Worm (Caenorhabditis elegans) whole organism, young adult: Measurements from ENCODE around the gene glrx-3.

Experiments used
- B0019.2 ChIP-seq: fragments of 200-800 bp; sonication (Bioruptor generic); conservative IDR thresholded peaks from 2 replicates; pipeline ENCODE4 v1.3.6; 2022; ENCODE audit warnings: missing genetic modification reagents, missing genetic modification characterization, missing compliant biosample characterization
- C17E4.6 ChIP-seq: fragments of 200-800 bp; sonication (Bioruptor generic); IDR thresholded peaks from 2 replicates; pipeline ENCODE4 v1.3.6; 2022; ENCODE audit warnings: missing genetic modification reagents, missing genetic modification characterization, missing compliant biosample characterization
- F39B2.1 ChIP-seq: fragments of 200-800 bp; sonication (Bioruptor generic); IDR thresholded peaks from 2 replicates; pipeline ENCODE4 v1.3.6; 2022; ENCODE audit warnings: missing genetic modification reagents, missing genetic modification characterization, missing compliant biosample characterization
- F55B11.4 ChIP-seq: sonication (generic microtip); optimal IDR thresholded peaks from 2 replicates; lab custom pipeline; 2016; ENCODE audit warnings: missing compliant biosample characterization, missing genetic modification characterization, borderline replicate concordance; ENCODE audit not compliant: insufficient read depth
- F57A8.1 ChIP-seq: fragments of 200-800 bp; sonication (Bioruptor generic); optimal IDR thresholded peaks from 2 replicates; lab custom pipeline; 2018; ENCODE audit warnings: mild to moderate bottlenecking, missing genetic modification characterization, moderate library complexity, missing compliant biosample characterization
- K12H6.12 ChIP-seq: fragments of 200-800 bp; sonication (Bioruptor generic); optimal IDR thresholded peaks from 2 replicates; lab custom pipeline; 2018; ENCODE audit warnings: mild to moderate bottlenecking, missing genetic modification characterization, missing compliant biosample characterization
- Y53G8AR.9 ChIP-seq: fragments of 200-800 bp; sonication (Bioruptor generic); conservative IDR thresholded peaks from 2 replicates; pipeline ENCODE4 v1.3.6; 2022; ENCODE audit warnings: missing genetic modification reagents, missing genetic modification characterization, missing compliant biosample characterization
- Y67H2A.10 ChIP-seq: fragments of 200-800 bp; sonication (Bioruptor generic); conservative IDR thresholded peaks from 2 replicates; pipeline ENCODE4 v1.3.6; 2022; ENCODE audit warnings: missing genetic modification reagents, missing genetic modification characterization, missing compliant biosample characterization
- akir-1 ChIP-seq: fragments of 200-800 bp; sonication (Bioruptor generic); optimal IDR thresholded peaks from 2 replicates; lab custom pipeline; 2018; ENCODE audit warnings: mild to moderate bottlenecking, missing genetic modification characterization, moderate library complexity, missing compliant biosample characterization
- aptf-2 ChIP-seq: fragments of 200-800 bp; sonication (Bioruptor generic); conservative IDR thresholded peaks from 2 replicates; pipeline ENCODE4 v1.3.6; 2022; ENCODE audit warnings: missing genetic modification reagents, missing genetic modification characterization, missing compliant biosample characterization
- aptf-3 ChIP-seq: fragments of 200-800 bp; sonication (Bioruptor generic); IDR thresholded peaks from 2 replicates; pipeline ENCODE4 v1.3.6; 2022; ENCODE audit warnings: missing genetic modification characterization, missing compliant biosample characterization
- attf-3 ChIP-seq: fragments of 200-800 bp; sonication (Bioruptor generic); conservative IDR thresholded peaks from 2 replicates; pipeline ENCODE4 v1.3.6; 2022; ENCODE audit warnings: missing genetic modification reagents, missing genetic modification characterization, missing compliant biosample characterization
- attf-5 ChIP-seq: fragments of 200-800 bp; sonication (Bioruptor generic); optimal IDR thresholded peaks from 2 replicates; lab custom pipeline; 2018; ENCODE audit warnings: mild to moderate bottlenecking, missing genetic modification characterization, missing compliant biosample characterization
- cebp-1 ChIP-seq, 2 experiments: fragments of 200-800 bp in 1 of 2; sonication (Bioruptor generic) in 1 of 2; sonication (generic microtip) in 1 of 2; IDR thresholded peaks in 1 of 2; optimal IDR thresholded peaks in 1 of 2; 2 replicates each; pipeline versions ENCODE4 v1.3.6 to Lab custom; 2017 to 2022; ENCODE audit warnings: missing compliant biosample characterization in 2 of 2, missing genetic modification characterization in 2 of 2, mild to moderate bottlenecking in 1 of 2, missing genetic modification reagents in 1 of 2, moderate library complexity in 1 of 2
- ceh-100 ChIP-seq: fragments of 200-800 bp; sonication (Bioruptor generic); IDR thresholded peaks from 2 replicates; pipeline ENCODE4 v1.3.6; 2022; ENCODE audit warnings: missing genetic modification reagents, missing genetic modification characterization, missing compliant biosample characterization
- ceh-40 ChIP-seq: fragments of 200-800 bp; sonication (Bioruptor generic); IDR thresholded peaks from 2 replicates; pipeline ENCODE4 v1.3.6; 2022; ENCODE audit warnings: missing genetic modification characterization, missing compliant biosample characterization
- ceh-58 ChIP-seq: fragments of 200-800 bp; sonication (Bioruptor generic); IDR thresholded peaks from 2 replicates; pipeline ENCODE4 v1.3.6; 2022; ENCODE audit warnings: missing genetic modification characterization, missing compliant biosample characterization
- efl-1 ChIP-seq: fragments of 150-350 bp; optimal IDR thresholded peaks from 2 replicates; lab custom pipeline; 2014; ENCODE audit warnings: missing biosample characterization, missing genetic modification reagents, missing genetic modification characterization
- egl-18 ChIP-seq: fragments of 200-800 bp; sonication (Bioruptor generic); IDR thresholded peaks from 2 replicates; pipeline ENCODE4 v1.3.6; 2022; ENCODE audit warnings: missing genetic modification reagents, missing genetic modification characterization, missing compliant biosample characterization
- egl-44 ChIP-seq: fragments of 200-800 bp; sonication (Bioruptor generic); IDR thresholded peaks from 2 replicates; pipeline ENCODE4 v1.3.6; 2022; ENCODE audit warnings: missing genetic modification reagents, missing genetic modification characterization, missing compliant biosample characterization
- egrh-3 ChIP-seq: fragments of 200-800 bp; sonication (Bioruptor generic); IDR thresholded peaks from 2 replicates; pipeline ENCODE4 v1.3.6; 2022; ENCODE audit warnings: missing genetic modification reagents, missing genetic modification characterization, missing compliant biosample characterization
- gei-17 ChIP-seq: fragments of 200-800 bp; sonication (Bioruptor generic); optimal IDR thresholded peaks from 2 replicates; lab custom pipeline; 2018; ENCODE audit warnings: mild to moderate bottlenecking, missing genetic modification characterization, missing compliant biosample characterization
- hlh-12 ChIP-seq: sonication (generic microtip); optimal IDR thresholded peaks from 2 replicates; lab custom pipeline; 2016; ENCODE audit warnings: missing genetic modification characterization, missing compliant biosample characterization
- hmg-1.2 ChIP-seq: fragments of 200-800 bp; sonication (Bioruptor generic); IDR thresholded peaks from 2 replicates; pipeline ENCODE4 v1.3.6; 2022; ENCODE audit warnings: missing genetic modification reagents, missing genetic modification characterization, missing compliant biosample characterization
- hmg-20 ChIP-seq: fragments of 200-800 bp; sonication (Bioruptor generic); IDR thresholded peaks from 2 replicates; pipeline ENCODE4 v1.3.6; 2022; ENCODE audit warnings: missing genetic modification reagents, missing genetic modification characterization, missing compliant biosample characterization
- hrde-1 ChIP-seq: sonication (generic microtip); optimal IDR thresholded peaks from 2 replicates; lab custom pipeline; 2016; ENCODE audit warnings: missing genetic modification characterization, mild to moderate bottlenecking, missing compliant biosample characterization, moderate library complexity, missing genotype, missing genetic modification reagents, borderline replicate concordance
- hsf-1 ChIP-seq: fragments of 200-800 bp; sonication (Bioruptor generic); IDR thresholded peaks from 2 replicates; pipeline ENCODE4 v1.3.6; 2022; ENCODE audit warnings: missing genetic modification reagents, missing genetic modification characterization, missing compliant biosample characterization
- let-526 ChIP-seq: fragments of 200-800 bp; sonication (Bioruptor generic); IDR thresholded peaks from 2 replicates; pipeline ENCODE4 v1.3.6; 2022; ENCODE audit warnings: missing genetic modification reagents, missing genetic modification characterization, missing compliant biosample characterization
- let-607 ChIP-seq, 2 experiments: fragments of 200-800 bp in 1 of 2; sonication (Bioruptor generic) in 1 of 2; sonication (generic microtip) in 1 of 2; optimal IDR thresholded peaks; 2 replicates each; lab custom pipeline; 2016 to 2018; ENCODE audit warnings: mild to moderate bottlenecking in 2 of 2, missing compliant biosample characterization in 2 of 2, missing genetic modification characterization in 2 of 2, moderate library complexity in 2 of 2, missing genotype in 1 of 2
- lir-1 ChIP-seq: fragments of 200-800 bp; sonication (Bioruptor generic); conservative IDR thresholded peaks from 2 replicates; pipeline ENCODE4 v1.3.6; 2022; ENCODE audit warnings: missing genetic modification reagents, missing genetic modification characterization, missing compliant biosample characterization
- madf-3 ChIP-seq: fragments of 200-800 bp; sonication (Bioruptor generic); IDR thresholded peaks from 2 replicates; pipeline ENCODE4 v1.3.6; 2022; ENCODE audit warnings: missing genetic modification reagents, missing genetic modification characterization, missing compliant biosample characterization
- nhr-120 ChIP-seq: fragments of 200-800 bp; sonication (Bioruptor generic); IDR thresholded peaks from 2 replicates; pipeline ENCODE4 v1.3.6; 2022; ENCODE audit warnings: missing genetic modification characterization, missing compliant biosample characterization
- nhr-27 ChIP-seq: fragments of 200-800 bp; sonication (Bioruptor generic); optimal IDR thresholded peaks from 2 replicates; lab custom pipeline; 2018; ENCODE audit warnings: mild to moderate bottlenecking, missing genetic modification characterization, moderate library complexity, missing compliant biosample characterization
- pbrm-1 ChIP-seq: fragments of 200-800 bp; sonication (Bioruptor generic); IDR thresholded peaks from 2 replicates; pipeline ENCODE4 v1.3.6; 2022; ENCODE audit warnings: missing genetic modification reagents, missing genetic modification characterization, missing compliant biosample characterization
- rcor-1 ChIP-seq: fragments of 200-800 bp; sonication (Bioruptor generic); IDR thresholded peaks from 2 replicates; pipeline ENCODE4 v1.3.6; 2022; ENCODE audit warnings: missing genetic modification reagents, missing genetic modification characterization, missing compliant biosample characterization
- repo-1 ChIP-seq: sonication (generic microtip); optimal IDR thresholded peaks from 2 replicates; lab custom pipeline; 2017; ENCODE audit warnings: mild to moderate bottlenecking, missing genetic modification characterization, missing compliant biosample characterization
- rpc-1 ChIP-seq, 2 experiments: fragments of 150-350 bp in 1 of 2; sonication (generic microtip) in 1 of 2; optimal IDR thresholded peaks; 2 replicates each; lab custom pipeline; 2014 to 2018; ENCODE audit warnings: missing biosample characterization in 1 of 2, missing genetic modification characterization in 1 of 2, missing genetic modification reagents in 1 of 2, missing genotype in 1 of 2
- sdz-38 ChIP-seq: sonication (generic microtip); optimal IDR thresholded peaks from 2 replicates; lab custom pipeline; 2016; ENCODE audit warnings: missing genotype, missing genetic modification characterization, missing compliant biosample characterization
- sea-2 ChIP-seq: fragments of 200-800 bp; sonication (Bioruptor generic); IDR thresholded peaks from 2 replicates; pipeline ENCODE4 v1.3.6; 2022; ENCODE audit warnings: missing genetic modification characterization, missing compliant biosample characterization
- snpc-1.1 ChIP-seq: sonication (generic microtip); optimal IDR thresholded peaks from 2 replicates; lab custom pipeline; 2017; ENCODE audit warnings: missing genetic modification characterization, mild to moderate bottlenecking, missing compliant biosample characterization, antibody characterized with exemption, moderate library complexity, missing genotype, missing genetic modification reagents; ENCODE audit not compliant: insufficient read depth
- sptf-2 ChIP-seq: fragments of 200-800 bp; sonication (Bioruptor generic); optimal IDR thresholded peaks from 2 replicates; lab custom pipeline; 2018; ENCODE audit warnings: mild to moderate bottlenecking, missing genetic modification characterization, missing compliant biosample characterization
- tbp1 ChIP-seq: fragments of 200-800 bp; sonication (Bioruptor generic); optimal IDR thresholded peaks from 2 replicates; lab custom pipeline; 2018; ENCODE audit warnings: mild to moderate bottlenecking, missing genetic modification characterization, missing compliant biosample characterization
- tlf-1 ChIP-seq: fragments of 200-800 bp; sonication (Bioruptor generic); optimal IDR thresholded peaks from 2 replicates; lab custom pipeline; 2018; ENCODE audit warnings: mild to moderate bottlenecking, missing genetic modification characterization, missing compliant biosample characterization
- xnd-1 ChIP-seq: sonication (generic microtip); optimal IDR thresholded peaks from 2 replicates; lab custom pipeline; 2016; ENCODE audit warnings: missing genotype, missing genetic modification reagents, missing genetic modification characterization, missing compliant biosample characterization
- zfh-2 ChIP-seq: fragments of 200-800 bp; sonication (Bioruptor generic); conservative IDR thresholded peaks from 2 replicates; pipeline ENCODE4 v1.3.6; 2022; ENCODE audit warnings: missing genetic modification reagents, missing genetic modification characterization, missing compliant biosample characterization
- ztf-22 ChIP-seq: fragments of 200-800 bp; sonication (Bioruptor generic); optimal IDR thresholded peaks from 2 replicates; lab custom pipeline; 2018; ENCODE audit warnings: mild to moderate bottlenecking, missing genetic modification characterization, moderate library complexity, missing compliant biosample characterization
- ztf-28 ChIP-seq: fragments of 200-800 bp; sonication (Bioruptor generic); IDR thresholded peaks from 2 replicates; pipeline ENCODE4 v1.3.6; 2022; ENCODE audit warnings: missing genetic modification reagents, missing genetic modification characterization, missing compliant biosample characterization
- ztf-3 ChIP-seq: fragments of 200-800 bp; sonication (Bioruptor generic); optimal IDR thresholded peaks from 2 replicates; lab custom pipeline; 2018; ENCODE audit warnings: mild to moderate bottlenecking, missing genetic modification characterization, missing compliant biosample characterization

Gene glrx-3

ce11 chrV:4346799-4347198 is 5.7 kb upstream of the glrx-3 start, which contains the start of gene mcm-7 (continued):
- TF ChIP-seq lir-1 = no peak
- no peak for TF ChIP-seq hmg-20 (GFP tag; lab: Robert Waterston, UW)
- TF ChIP-seq nhr-27 (tag; lab: Kevin White, UChicago) = no peak
- no peak for TF ChIP-seq let-607 (tag; optimal IDR thresholded peaks at IDR 0.05; lab: Kevin White, UChicago)
- TF ChIP-seq egl-44 (GFP tag; lab: Robert Waterston, UW) = no peak
- no peak for TF ChIP-seq repo-1 (tag; lab: Kevin White, UChicago)
- no peak for TF ChIP-seq attf-5 (GFP tag; lab: Kevin White, UChicago)
- no peak for TF ChIP-seq Y53G8AR.9
- TF ChIP-seq hsf-1 (GFP tag; lab: Robert Waterston, UW) = no peak
- no peak for TF ChIP-seq madf-3 (GFP tag; lab: Robert Waterston, UW)
- TF ChIP-seq hlh-12 (tag; lab: Kevin White, UChicago) = no peak
- TF ChIP-seq Y67H2A.10 (GFP tag; lab: Robert Waterston, UW) = no peak
- TF ChIP-seq F57A8.1 = no peak
- TF ChIP-seq rpc-1 (optimal IDR thresholded peaks at IDR 0.05; lab: Kevin White, UChicago) = no peak
- TF ChIP-seq rpc-1 (tag; optimal IDR thresholded peaks at IDR 0.05; lab: Kevin White, UChicago) = no peak
- TF ChIP-seq aptf-3 = no peak
- TF ChIP-seq cebp-1 (GFP tag; IDR thresholded peaks at IDR 0.05; lab: Robert Waterston, UW) = no peak
- peak; percentile 41 for TF ChIP-seq cebp-1 (tag; optimal IDR thresholded peaks at IDR 0.05; lab: Kevin White, UChicago)
- no peak for TF ChIP-seq F55B11.4 (tag; lab: Kevin White, UChicago)
- 0 out of 2 replicates have a peak, but pooled peaks have one; percentile 47 for TF ChIP-seq pbrm-1
- peak; percentile 70 for TF ChIP-seq egrh-3 (GFP tag; lab: Robert Waterston, UW)
- TF ChIP-seq ztf-3 = no peak
- no peak for TF ChIP-seq ceh-40 (GFP tag; lab: Robert Waterston, UW)
- TF ChIP-seq B0019.2 = no peak
- TF ChIP-seq ztf-22 (GFP tag; lab: Kevin White, UChicago) = no peak
- TF ChIP-seq egl-18 = no peak
- TF ChIP-seq K12H6.12 (tag; lab: Kevin White, UChicago) = no peak
- TF ChIP-seq tbp1 (GFP tag; lab: Kevin White, UChicago) = peak; percentile 30
- no peak for TF ChIP-seq C17E4.6 (GFP tag; lab: Robert Waterston, UW)
- TF ChIP-seq sdz-38 (tag; lab: Kevin White, UChicago) = no peak
- peak; percentile 59 for TF ChIP-seq hmg-1.2 (GFP tag; lab: Robert Waterston, UW)
- peak; percentile 62 for TF ChIP-seq xnd-1
- TF ChIP-seq ceh-58 (GFP tag; lab: Robert Waterston, UW) = no peak
- no peak for TF ChIP-seq sea-2 (GFP tag; lab: Robert Waterston, UW)
- peak; percentile 57; the same call in 1 of the 2 replicates for TF ChIP-seq rcor-1
- no peak for TF ChIP-seq gei-17
- no peak for TF ChIP-seq tlf-1 (GFP tag; lab: Kevin White, UChicago)
- no peak for TF ChIP-seq let-526 (GFP tag; lab: Robert Waterston, UW)
- TF ChIP-seq snpc-1.1 (tag; lab: Kevin White, UChicago) = peak; percentile 30
- no peak for TF ChIP-seq akir-1 (GFP tag; lab: Kevin White, UChicago)
- TF ChIP-seq nhr-120 (GFP tag; lab: Robert Waterston, UW) = no peak
- no peak for TF ChIP-seq zfh-2 (GFP tag; lab: Robert Waterston, UW)
- 0 out of 2 replicates have a peak, but pooled peaks have one; percentile 33 for TF ChIP-seq attf-3 (GFP tag; lab: Robert Waterston, UW)
- TF ChIP-seq sptf-2 (GFP tag; lab: Kevin White, UChicago) = no peak
- no peak for TF ChIP-seq ceh-100 (GFP tag; lab: Robert Waterston, UW)
- TF ChIP-seq ztf-28 (GFP tag; lab: Robert Waterston, UW) = no peak
- TF ChIP-seq aptf-2 = no peak
- no peak for TF ChIP-seq F39B2.1
- peak; percentile 93 for TF ChIP-seq efl-1
- no peak for TF ChIP-seq hrde-1
